Fruit fly (Drosophila melanogaster) whole organism, prepupa: ENCODE results near the gene uncNacbeta.

ENCODE experiments used
- Blimp-1 ChIP-seq: fragments of 200-800 bp; sonication (Bioruptor generic); optimal IDR thresholded peaks from 3 replicates; lab custom pipeline; 2017; ENCODE audit warnings: missing biosample characterization, missing genetic modification characterization, mild to moderate bottlenecking, moderate library complexity, missing genetic modification reagents
- CG10631 ChIP-seq: fragments of 200-800 bp; sonication (Bioruptor generic); optimal IDR thresholded peaks from 2 replicates; lab custom pipeline; 2016; ENCODE audit warnings: missing biosample characterization, missing genetic modification characterization
- CG10669 ChIP-seq: fragments of 200-800 bp; sonication (Bioruptor generic); optimal IDR thresholded peaks from 3 replicates; lab custom pipeline; 2018; ENCODE audit warnings: missing biosample characterization, mild to moderate bottlenecking, missing genetic modification characterization, moderate library complexity
- CG11294 ChIP-seq: fragments of 200-800 bp; sonication (Bioruptor generic); IDR thresholded peaks from 2 replicates; pipeline ENCODE4 v1.3.6; 2022; ENCODE audit warnings: missing biosample characterization, missing genetic modification characterization
- CG11762 ChIP-seq: fragments of 200-800 bp; sonication (Bioruptor generic); optimal IDR thresholded peaks from 3 replicates; lab custom pipeline; 2016; ENCODE audit warnings: missing biosample characterization, missing genetic modification characterization; ENCODE audit not compliant: insufficient read depth
- CG11902 ChIP-seq: fragments of 200-800 bp; sonication (Bioruptor generic); optimal IDR thresholded peaks from 3 replicates; lab custom pipeline; 2016; ENCODE audit warnings: missing biosample characterization, missing genetic modification characterization
- CG1621 ChIP-seq: fragments of 200-800 bp; sonication (Bioruptor generic); optimal IDR thresholded peaks from 3 replicates; lab custom pipeline; 2018; ENCODE audit warnings: missing biosample characterization, mild to moderate bottlenecking, missing genetic modification characterization
- CG3032 ChIP-seq: fragments of 200-800 bp; optimal IDR thresholded peaks from 2 replicates; lab custom pipeline; 2019; ENCODE audit warnings: missing biosample characterization, mild to moderate bottlenecking, missing genetic modification characterization, moderate library complexity
- CG31627 ChIP-seq: fragments of 200-800 bp; sonication (Bioruptor generic); optimal IDR thresholded peaks from 3 replicates; lab custom pipeline; 2016; ENCODE audit warnings: missing biosample characterization, missing genetic modification characterization
- CG32006 ChIP-seq: fragments of 200-800 bp; sonication (Bioruptor generic); optimal IDR thresholded peaks from 3 replicates; lab custom pipeline; 2017; ENCODE audit warnings: missing biosample characterization, mild to moderate bottlenecking, missing genetic modification characterization
- CG6276 ChIP-seq: fragments of 200-800 bp; sonication (Bioruptor generic); optimal IDR thresholded peaks from 2 replicates; lab custom pipeline; 2017; ENCODE audit warnings: missing biosample characterization, mild to moderate bottlenecking, missing genetic modification characterization
- CG6808 ChIP-seq: fragments of 200-800 bp; sonication (Bioruptor generic); optimal IDR thresholded peaks from 3 replicates; lab custom pipeline; 2017; ENCODE audit warnings: missing biosample characterization, missing genetic modification characterization, mild to moderate bottlenecking, moderate library complexity, missing genetic modification reagents
- CG6854 ChIP-seq: fragments of 200-800 bp; sonication (Bioruptor generic); optimal IDR thresholded peaks from 2 replicates; lab custom pipeline; 2017; ENCODE audit warnings: missing biosample characterization, mild to moderate bottlenecking, missing genetic modification characterization
- CG8319 ChIP-seq: fragments of 200-800 bp; sonication (Bioruptor generic); optimal IDR thresholded peaks from 3 replicates; lab custom pipeline; 2016; ENCODE audit warnings: missing biosample characterization, missing genetic modification characterization
- CG8632 ChIP-seq: fragments of 200-800 bp; sonication (Bioruptor generic); optimal IDR thresholded peaks from 3 replicates; lab custom pipeline; 2016; ENCODE audit warnings: missing biosample characterization, missing genetic modification characterization
- Eip78C ChIP-seq: fragments of 200-800 bp; sonication (Bioruptor generic); peaks from one replicate; lab custom pipeline; 2016; ENCODE audit warnings: missing biosample characterization, missing genetic modification characterization
- Eip93F ChIP-seq: fragments of 200-800 bp; sonication (Bioruptor generic); optimal IDR thresholded peaks from 2 replicates; lab custom pipeline; 2016; ENCODE audit warnings: missing biosample characterization, mild to moderate bottlenecking, missing genetic modification characterization
- Ets21C ChIP-seq: fragments of 200-800 bp; sonication (Bioruptor generic); optimal IDR thresholded peaks from 3 replicates; lab custom pipeline; 2016; ENCODE audit warnings: missing biosample characterization, missing genetic modification characterization
- Ets96B ChIP-seq: fragments of 200-800 bp; optimal IDR thresholded peaks from 2 replicates; lab custom pipeline; 2019; ENCODE audit warnings: missing biosample characterization, mild to moderate bottlenecking, missing genetic modification characterization, moderate library complexity
- Gug ChIP-seq: fragments of 200-800 bp; sonication (Bioruptor generic); IDR thresholded peaks from 2 replicates; pipeline ENCODE4 v1.3.6; 2022; ENCODE audit warnings: missing biosample characterization, missing genetic modification characterization
- Hr38 ChIP-seq: sonication (Bioruptor generic); optimal IDR thresholded peaks from 2 replicates; lab custom pipeline; 2016; ENCODE audit warnings: missing biosample characterization, missing genetic modification characterization
- Hr39 ChIP-seq: fragments of 200-800 bp; sonication (Bioruptor generic); optimal IDR thresholded peaks from 2 replicates; lab custom pipeline; 2016; ENCODE audit warnings: missing biosample characterization, missing genetic modification characterization
- Met ChIP-seq: fragments of 200-800 bp; sonication (Bioruptor generic); optimal IDR thresholded peaks from 3 replicates; lab custom pipeline; 2016; ENCODE audit warnings: missing biosample characterization, missing genetic modification characterization
- OdsH ChIP-seq: fragments of 200-800 bp; sonication (Bioruptor generic); optimal IDR thresholded peaks from 3 replicates; lab custom pipeline; 2016; ENCODE audit warnings: missing biosample characterization, missing genetic modification characterization
- Sox102F ChIP-seq: fragments of 200-800 bp; sonication (Bioruptor generic); optimal IDR thresholded peaks from 2 replicates; lab custom pipeline; 2016; ENCODE audit warnings: missing biosample characterization, mild to moderate bottlenecking, missing genetic modification characterization
- Sox15 ChIP-seq: fragments of 200-800 bp; sonication (Bioruptor generic); optimal IDR thresholded peaks from 3 replicates; lab custom pipeline; 2016; ENCODE audit warnings: missing biosample characterization, missing genetic modification characterization
- acj6 ChIP-seq: fragments of 200-800 bp; sonication (Bioruptor generic); optimal IDR thresholded peaks from 3 replicates; lab custom pipeline; 2016; ENCODE audit warnings: missing biosample characterization, missing genetic modification characterization
- cyc ChIP-seq: fragments of 200-800 bp; sonication (Bioruptor generic); optimal IDR thresholded peaks from 3 replicates; lab custom pipeline; 2016; ENCODE audit warnings: missing biosample characterization, missing genetic modification characterization
- dac ChIP-seq: fragments of 200-800 bp; sonication (Bioruptor generic); optimal IDR thresholded peaks from 2 replicates; lab custom pipeline; 2017; ENCODE audit warnings: missing biosample characterization, mild to moderate bottlenecking, missing genetic modification characterization
- dsx ChIP-seq: fragments of 200-800 bp; optimal IDR thresholded peaks from 3 replicates; lab custom pipeline; 2019; ENCODE audit warnings: missing biosample characterization, mild to moderate bottlenecking, missing genetic modification characterization, moderate library complexity; ENCODE audit not compliant: poor library complexity, severe bottlenecking
- eg ChIP-seq: fragments of 200-800 bp; sonication (Bioruptor generic); IDR thresholded peaks from 3 replicates; pipeline ENCODE4 v1.3.6; 2022; ENCODE audit warnings: missing biosample characterization, missing genetic modification characterization
- esn ChIP-seq: fragments of 200-800 bp; sonication (Bioruptor generic); optimal IDR thresholded peaks from 2 replicates; lab custom pipeline; 2016; ENCODE audit warnings: missing biosample characterization, mild to moderate bottlenecking, missing genetic modification characterization, moderate library complexity
- fd59A ChIP-seq: fragments of 200-800 bp; sonication (Bioruptor generic); optimal IDR thresholded peaks from 2 replicates; lab custom pipeline; 2017; ENCODE audit warnings: missing biosample characterization, mild to moderate bottlenecking, missing genetic modification characterization, missing genetic modification reagents
- fd85E ChIP-seq: fragments of 200-800 bp; sonication (Bioruptor generic); optimal IDR thresholded peaks from 3 replicates; lab custom pipeline; 2016; ENCODE audit warnings: missing biosample characterization, missing genetic modification characterization
- lz ChIP-seq: fragments of 200-800 bp; sonication (Bioruptor generic); optimal IDR thresholded peaks from 3 replicates; lab custom pipeline; 2016; ENCODE audit warnings: missing biosample characterization, missing genetic modification characterization
- pdm3 ChIP-seq: fragments of 200-800 bp; sonication (Bioruptor generic); optimal IDR thresholded peaks from 3 replicates; lab custom pipeline; 2016; ENCODE audit warnings: missing biosample characterization, missing genetic modification characterization
- salr ChIP-seq, 2 experiments: fragments of 200-800 bp; sonication (Bioruptor generic); optimal IDR thresholded peaks; 3 replicates each; lab custom pipeline; 2016 to 2018; ENCODE audit warnings: missing biosample characterization in 2 of 2, missing genetic modification characterization in 2 of 2, mild to moderate bottlenecking in 1 of 2
- spab ChIP-seq: fragments of 200-800 bp; sonication (Bioruptor generic); optimal IDR thresholded peaks from 2 replicates; lab custom pipeline; 2017; ENCODE audit warnings: missing biosample characterization, mild to moderate bottlenecking, missing genetic modification characterization, missing genetic modification reagents
- ss ChIP-seq, 2 experiments: fragments of 200-800 bp; sonication (Bioruptor generic); optimal IDR thresholded peaks; 2 replicates in 1 of 2; 3 replicates in 1 of 2; lab custom pipeline; 2017 to 2018; ENCODE audit warnings: mild to moderate bottlenecking in 2 of 2, missing biosample characterization in 2 of 2, missing genetic modification characterization in 2 of 2, moderate library complexity in 1 of 2
- svp ChIP-seq: fragments of 200-800 bp; sonication (Bioruptor generic); peaks from one replicate; lab custom pipeline; 2016; ENCODE audit warnings: missing biosample characterization, missing genetic modification characterization
- topi ChIP-seq: fragments of 200-800 bp; sonication (Bioruptor generic); optimal IDR thresholded peaks from 3 replicates; lab custom pipeline; 2016; ENCODE audit warnings: missing biosample characterization, missing genetic modification characterization
- vri ChIP-seq: fragments of 200-800 bp; sonication (Bioruptor generic); optimal IDR thresholded peaks from 3 replicates; lab custom pipeline; 2016; ENCODE audit warnings: missing biosample characterization, mild to moderate bottlenecking, missing genetic modification characterization

The uncNacbeta gene

DNA sequence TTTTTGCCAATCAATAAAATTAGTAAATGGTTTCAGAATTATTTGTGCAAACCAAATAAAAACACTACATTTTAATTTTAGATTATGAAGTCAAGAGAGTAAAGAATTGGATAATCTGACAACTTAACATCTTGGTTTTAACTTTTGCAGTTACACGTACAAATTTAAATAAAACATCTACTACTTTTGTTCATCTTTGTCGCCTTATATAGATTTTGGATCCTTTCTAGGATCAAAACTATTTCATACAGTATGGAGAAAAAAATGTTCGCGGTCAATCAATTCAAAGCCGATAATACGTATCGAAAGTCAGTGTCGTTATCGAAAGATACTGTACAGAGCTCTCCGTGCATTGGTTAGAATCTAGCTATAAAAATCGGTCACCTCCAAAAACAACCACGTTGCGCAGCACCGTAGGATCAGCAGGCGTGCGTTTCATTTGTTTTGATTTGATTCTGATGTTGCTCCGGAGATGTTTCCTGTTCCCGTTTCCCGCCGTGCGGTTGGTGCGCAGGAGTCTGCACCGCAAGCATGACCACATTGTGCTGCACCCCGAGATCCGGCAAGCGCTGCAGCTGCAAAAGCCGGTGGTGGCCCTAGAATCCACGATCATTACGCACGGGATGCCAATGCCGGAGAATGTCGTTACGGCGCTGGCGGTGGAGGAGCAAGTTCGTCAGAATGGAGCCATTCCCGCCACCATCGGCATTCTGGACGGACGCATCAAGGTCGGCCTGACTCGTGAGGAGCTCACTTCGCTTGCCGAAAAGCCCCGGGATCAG lies at the start of gene uncNacbeta, which contains the start of gene CG2794:
uncNacbeta (minus strand) TSS at position 51 of the 782 bp plus-strand sequence.
CG2794 (plus strand) TSS at position 395 of the 782 bp plus-strand sequence.
- TF ChIP-seq Hr38 (GFP tag; lab: Kevin White, UChicago) (no peak), CG31627 (no peak), CG8319 (GFP tag; lab: Kevin White, UChicago) (no peak), CG6854 (GFP tag; lab: Kevin White, UChicago) (no peak), CG1621 (peak; percentile 92), esn (GFP tag; lab: Kevin White, UChicago) (peak; percentile 43), Ets21C (GFP tag; lab: Kevin White, UChicago) (no peak), CG11902 (GFP tag; lab: Kevin White, UChicago) (no peak), CG6276 (GFP tag; lab: Kevin White, UChicago) (no peak)

DNA sequence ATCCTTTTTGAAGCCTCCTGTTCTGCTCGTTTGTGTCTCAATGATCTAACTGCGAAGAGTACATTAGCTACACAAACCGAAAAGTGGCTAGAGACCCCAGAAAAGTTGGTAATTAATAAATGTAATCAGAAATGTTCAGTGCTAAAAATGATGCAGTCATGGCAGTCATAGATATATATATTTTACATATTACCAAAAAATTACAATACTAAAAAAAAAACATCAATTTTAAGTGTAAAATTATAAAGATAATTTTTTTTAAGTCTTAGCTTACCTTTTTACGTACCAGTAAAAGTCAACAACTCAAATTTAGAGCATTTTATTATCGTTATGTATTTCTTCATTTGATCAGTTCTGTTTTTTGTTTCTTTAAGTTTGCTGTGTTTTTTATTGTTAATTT lies 49.2 kb upstream of the uncNacbeta start:
- no peak for TF ChIP-seq Met (GFP tag; lab: Kevin White, UChicago)
- TF ChIP-seq CG6854 (GFP tag; lab: Kevin White, UChicago): no peak
- peak; percentile 58 for TF ChIP-seq CG6808 (GFP tag; lab: Kevin White, UChicago)
- peak; percentile 72 for TF ChIP-seq Eip78C (GFP tag; lab: Kevin White, UChicago)
- peak; percentile 63 for TF ChIP-seq fd59A (GFP tag; lab: Kevin White, UChicago)
- TF ChIP-seq dsx (GFP tag; lab: Kevin White, UChicago): peak; percentile 14
- TF ChIP-seq Ets96B (tag; lab: Kevin White, UChicago): peak; percentile 61
- peak; percentile 38 for TF ChIP-seq CG10669 (GFP tag; lab: Kevin White, UChicago)
- peak; percentile 2 for TF ChIP-seq svp (GFP tag; lab: Kevin White, UChicago)
- TF ChIP-seq spab (GFP tag; lab: Kevin White, UChicago): peak; percentile 44
- peak; percentile 43 for TF ChIP-seq OdsH (GFP tag; lab: Kevin White, UChicago)
- TF ChIP-seq CG8632 (GFP tag; lab: Kevin White, UChicago): peak; percentile 9
- no peak for TF ChIP-seq Eip93F (GFP tag; lab: Kevin White, UChicago)
- peak; percentile 42 for TF ChIP-seq CG3032
- TF ChIP-seq lz (GFP tag; lab: Kevin White, UChicago): no peak
- TF ChIP-seq acj6: peak; percentile 7
- TF ChIP-seq ss (GFP tag; optimal IDR thresholded peaks at IDR 0.05; lab: Kevin White, UChicago): peak in 1 of 2 experiments; percentile 53
- TF ChIP-seq vri (GFP tag; lab: Kevin White, UChicago): no peak
- peak; percentile 49 for TF ChIP-seq CG10631 (GFP tag; lab: Kevin White, UChicago)
- TF ChIP-seq Hr39 (GFP tag; lab: Kevin White, UChicago): no peak
- no peak for TF ChIP-seq CG31627
- TF ChIP-seq, all 60 proteins: peak for 14

DNA sequence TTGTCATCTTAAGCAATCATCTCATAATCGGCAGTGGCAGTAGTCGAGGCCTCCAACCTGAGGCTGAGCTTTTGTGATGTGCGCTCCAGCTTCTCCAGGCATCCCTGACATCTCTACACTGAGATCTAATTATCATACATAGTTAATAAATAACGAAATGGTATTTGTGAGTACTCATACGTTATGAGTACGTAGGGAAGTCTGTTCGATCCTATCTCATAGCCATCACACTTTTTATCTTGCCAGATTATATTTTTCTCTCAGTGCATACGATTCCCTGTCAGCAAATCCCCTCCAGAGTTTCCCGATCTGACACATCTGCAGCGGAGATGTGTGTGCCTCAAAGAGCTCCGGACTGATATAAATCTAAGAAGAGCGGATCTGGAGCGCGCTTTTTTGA lies 45.9 kb upstream of the uncNacbeta start:
- TF ChIP-seq cyc (GFP tag; lab: Kevin White, UChicago) (no peak), CG6854 (GFP tag; lab: Kevin White, UChicago) (no peak), Eip78C (GFP tag; lab: Kevin White, UChicago) (peak; percentile 91), CG11294 (GFP tag; lab: Robert Waterston, UW) (no peak), fd85E (no peak), Hr38 (GFP tag; lab: Kevin White, UChicago) (no peak), esn (GFP tag; lab: Kevin White, UChicago) (peak; percentile 34), CG11762 (no peak), eg (0 out of 3 replicates have a peak, but pooled peaks have one; percentile 24), spab (GFP tag; lab: Kevin White, UChicago) (peak; percentile 61), CG32006 (GFP tag; lab: Kevin White, UChicago) (peak; percentile 51), salr (GFP tag; optimal IDR thresholded peaks at IDR 0.05; lab: Kevin White, UChicago) (peak; percentile 37 to 62), CG10631 (GFP tag; lab: Kevin White, UChicago) (peak; percentile 68), Hr39 (GFP tag; lab: Kevin White, UChicago) (peak; percentile 30), vri (GFP tag; lab: Kevin White, UChicago) (no peak), Met (GFP tag; lab: Kevin White, UChicago) (peak; percentile 32), Eip93F (GFP tag; lab: Kevin White, UChicago) (no peak), CG3032 (peak; percentile 62), Gug (GFP tag; lab: Robert Waterston, UW) (peak; percentile 33), Blimp-1 (no peak), pdm3 (peak; percentile 65), dsx (GFP tag; lab: Kevin White, UChicago) (peak; percentile 48), CG8319 (GFP tag; lab: Kevin White, UChicago) (no peak), ss (GFP tag; optimal IDR thresholded peaks at IDR 0.05; lab: Kevin White, UChicago) (peak; percentile 51 to 58), CG10669 (GFP tag; lab: Kevin White, UChicago) (peak; percentile 70), dac (GFP tag; lab: Kevin White, UChicago) (no peak), Sox15 (GFP tag; lab: Kevin White, UChicago) (no peak), topi (GFP tag; lab: Kevin White, UChicago) (peak; percentile 40), Sox102F (GFP tag; lab: Kevin White, UChicago) (no peak)
